Worm (Caenorhabditis elegans): ENCODE results near the gene F52H3.11.
A peak's percentile ranks its signal among the peaks of the same experiment; 100 is the strongest.

The F52H3.11 gene

ce11 chrII:10056545-10057038 lies 11.6 kb upstream of the F52H3.11 start, which contains the start of gene C18D1.2:
TSS of gene C18D1.2 (plus strand) at chrII:10056988.
- no peak for TF ChIP-seq blmp-1 (tag; optimal IDR thresholded peaks at IDR 0.05)
- no peak for TF ChIP-seq ceh-43 (GFP tag; optimal IDR thresholded peaks at IDR 0.05)
- no peak for TF ChIP-seq cnd-1 (tag; optimal IDR thresholded peaks at IDR 0.05)
- no peak for TF ChIP-seq ces-1 (GFP tag; optimal IDR thresholded peaks at IDR 0.05)

ce11 chrII:10051485-10051884 lies 6.5 kb upstream of the F52H3.11 start:
- TF ChIP-seq nhr-76 (tag; optimal IDR thresholded peaks at IDR 0.05) (no peak), ztf-11 (tag; optimal IDR thresholded peaks at IDR 0.05) (no peak), mls-2 (tag; optimal IDR thresholded peaks at IDR 0.05) (no peak), nhr-28 (tag; optimal IDR thresholded peaks at IDR 0.05) (no peak), elt-3 (tag; optimal IDR thresholded peaks at IDR 0.05) (no peak), sptf-1 (tag; optimal IDR thresholded peaks at IDR 0.05) (no peak), lin-13 (tag; optimal IDR thresholded peaks at IDR 0.05) (no peak), unc-39 (tag; optimal IDR thresholded peaks at IDR 0.05) (no peak), lsy-2 (tag; optimal IDR thresholded peaks at IDR 0.05) (no peak), flh-1 (GFP tag; optimal IDR thresholded peaks at IDR 0.05) (no peak), nhr-12 (tag; optimal IDR thresholded peaks at IDR 0.05) (no peak)

ce11 chrII:10048568-10048967 lies 3.6 kb upstream of the F52H3.11 start, which contains the start of gene flp-4:
TSS of gene flp-4 (plus strand) at chrII:10048868.
- TF ChIP-seq elt-1 (tag; optimal IDR thresholded peaks at IDR 0.05; ENCODE audit: borderline replicate concordance, insufficient read depth) = no peak
- TF ChIP-seq nhr-28 (tag; optimal IDR thresholded peaks at IDR 0.05) = no peak
- TF ChIP-seq mep-1 (tag; optimal IDR thresholded peaks at IDR 0.05) = no peak
- TF ChIP-seq nhr-237 (tag; optimal IDR thresholded peaks at IDR 0.05) = no peak
- no peak for TF ChIP-seq tbx-8 (GFP tag; optimal IDR thresholded peaks at IDR 0.05)

ce11 chrII:10045670-10046069 lies 707 bp upstream of the F52H3.11 start:
- TF ChIP-seq elt-3 (tag; optimal IDR thresholded peaks at IDR 0.05) (peak; percentile 42), zip-8 (tag; optimal IDR thresholded peaks at IDR 0.05) (no peak), ceh-83 (GFP tag; optimal IDR thresholded peaks at IDR 0.05) (no peak), blmp-1 (tag; optimal IDR thresholded peaks at IDR 0.05) (peak; percentile 80), ceh-43 (GFP tag; optimal IDR thresholded peaks at IDR 0.05) (no peak), bed-3 (GFP tag; optimal IDR thresholded peaks at IDR 0.05) (no peak), lsy-2 (tag; optimal IDR thresholded peaks at IDR 0.05) (no peak), ces-1 (GFP tag; optimal IDR thresholded peaks at IDR 0.05) (no peak), snpc-4 (tag; optimal IDR thresholded peaks at IDR 0.05) (no peak), nhr-76 (tag; optimal IDR thresholded peaks at IDR 0.05) (no peak), unc-120 (tag; optimal IDR thresholded peaks at IDR 0.05; ENCODE audit: poor library complexity, severe bottlenecking) (no peak), mls-2 (tag; optimal IDR thresholded peaks at IDR 0.05) (no peak), unc-62 (GFP tag; optimal IDR thresholded peaks at IDR 0.05) (no peak), nhr-237 (tag; optimal IDR thresholded peaks at IDR 0.05) (no peak)

ce11 chrII:10040834-10041233 lies 4.1 kb downstream of the F52H3.11 start, which contains the start of gene ogr-2:
TSS of gene ogr-2 (plus strand) at chrII:10041134.
- no peak for TF ChIP-seq zip-8 (tag; optimal IDR thresholded peaks at IDR 0.05)
- TF ChIP-seq tbx-8 (GFP tag; optimal IDR thresholded peaks at IDR 0.05) = no peak
- no peak for TF ChIP-seq ces-1 (GFP tag; optimal IDR thresholded peaks at IDR 0.05)
- TF ChIP-seq nhr-28 (tag; optimal IDR thresholded peaks at IDR 0.05) = no peak
- no peak for TF ChIP-seq lin-32 (GFP tag; optimal IDR thresholded peaks at IDR 0.05)
- no peak for TF ChIP-seq mls-2 (tag; optimal IDR thresholded peaks at IDR 0.05)
- no peak for TF ChIP-seq ceh-39 (tag; optimal IDR thresholded peaks at IDR 0.05)
- no peak for TF ChIP-seq mep-1 (tag; optimal IDR thresholded peaks at IDR 0.05)
- TF ChIP-seq ceh-43 (GFP tag; optimal IDR thresholded peaks at IDR 0.05) = no peak
- no peak for TF ChIP-seq mab-5 (tag; optimal IDR thresholded peaks at IDR 0.05)
- TF ChIP-seq elt-1 (tag; optimal IDR thresholded peaks at IDR 0.05; ENCODE audit: borderline replicate concordance, insufficient read depth) = no peak
- TF ChIP-seq nhr-12 (tag; optimal IDR thresholded peaks at IDR 0.05) = no peak
- TF ChIP-seq flh-1 (GFP tag; optimal IDR thresholded peaks at IDR 0.05) = no peak
- no peak for TF ChIP-seq sptf-1 (tag; optimal IDR thresholded peaks at IDR 0.05)
- TF ChIP-seq unc-120 (tag; optimal IDR thresholded peaks at IDR 0.05; ENCODE audit: poor library complexity, severe bottlenecking) = no peak
- no peak for TF ChIP-seq drap-1 (GFP tag; optimal IDR thresholded peaks at IDR 0.05)
- no peak for TF ChIP-seq pha-4 (tag; optimal IDR thresholded peaks at IDR 0.05)
- TF ChIP-seq cnd-1 (tag; optimal IDR thresholded peaks at IDR 0.05) = no peak
- TF ChIP-seq ceh-83 (GFP tag; optimal IDR thresholded peaks at IDR 0.05) = no peak
- TF ChIP-seq hlh-1 (tag; optimal IDR thresholded peaks at IDR 0.05) = no peak
